Worm (Caenorhabditis elegans) whole organism, L2 larva: Measurements from ENCODE around the gene glb-28.

Experiments used
- ama-1 ChIP-seq: fragments of 150-350 bp; optimal IDR thresholded peaks from 2 replicates; lab custom pipeline; 2018; ENCODE audit warnings: inconsistent platforms
- blmp-1 ChIP-seq: sonication (generic microtip); optimal IDR thresholded peaks from 2 replicates; lab custom pipeline; 2017; ENCODE audit warnings: missing genetic modification characterization, mild to moderate bottlenecking, missing compliant biosample characterization, antibody characterized with exemption, moderate library complexity; ENCODE audit not compliant: insufficient read depth
- crh-2 ChIP-seq: sonication (generic microtip); optimal IDR thresholded peaks from 2 replicates; lab custom pipeline; 2017; ENCODE audit warnings: missing biosample characterization, missing genetic modification characterization
- egl-27 ChIP-seq: sonication (generic microtip); optimal IDR thresholded peaks from 3 replicates; lab custom pipeline; 2017; ENCODE audit warnings: missing biosample characterization, missing genetic modification reagents, missing genetic modification characterization
- elt-1 ChIP-seq: fragments of 150-350 bp; optimal IDR thresholded peaks from 2 replicates; lab custom pipeline; 2014; ENCODE audit warnings: missing biosample characterization, missing genetic modification characterization
- lin-11 ChIP-seq: fragments of 150-350 bp; sonication (generic microtip); optimal IDR thresholded peaks from 2 replicates; lab custom pipeline; 2014; ENCODE audit warnings: missing biosample characterization, missing genetic modification characterization, inconsistent platforms, mixed read lengths
- lsy-2 ChIP-seq, 2 experiments: fragments of 150-350 bp in 1 of 2; sonication (generic microtip) in 1 of 2; optimal IDR thresholded peaks; 2 replicates each; lab custom pipeline; 2014 to 2017; ENCODE audit warnings: missing biosample characterization in 2 of 2, missing genetic modification characterization in 2 of 2
- nhr-11 ChIP-seq: fragments of 150-350 bp; optimal IDR thresholded peaks from 2 replicates; lab custom pipeline; 2014; ENCODE audit warnings: missing biosample characterization, missing genetic modification characterization
- nhr-21 ChIP-seq: fragments of 150-350 bp; optimal IDR thresholded peaks from 2 replicates; lab custom pipeline; 2014; ENCODE audit warnings: missing biosample characterization, missing genetic modification characterization
- nhr-237 ChIP-seq: fragments of 150-350 bp; optimal IDR thresholded peaks from 2 replicates; lab custom pipeline; 2014; ENCODE audit warnings: missing biosample characterization, missing genetic modification characterization
- skn-1 ChIP-seq: sonication (generic microtip); optimal IDR thresholded peaks from 2 replicates; lab custom pipeline; 2017; ENCODE audit warnings: missing biosample characterization, missing genetic modification characterization
- snpc-4 ChIP-seq: fragments of 150-350 bp; optimal IDR thresholded peaks from 2 replicates; lab custom pipeline; 2014; ENCODE audit warnings: missing biosample characterization, missing genetic modification characterization
- unc-39 ChIP-seq: fragments of 150-350 bp; optimal IDR thresholded peaks from 2 replicates; lab custom pipeline; 2014; ENCODE audit warnings: missing biosample characterization, missing genetic modification characterization
- zag-1 ChIP-seq: fragments of 150-350 bp; optimal IDR thresholded peaks from 2 replicates; lab custom pipeline; 2014; ENCODE audit warnings: missing biosample characterization, missing genetic modification characterization

- TF ChIP-seq snpc-4 (tag; lab: Kevin White, UChicago), result no peak
- no peak for TF ChIP-seq ama-1 (lab: Kevin White, UChicago)
- no peak for TF ChIP-seq lsy-2 (tag; optimal IDR thresholded peaks at IDR 0.05; lab: Kevin White, UChicago)
- TF ChIP-seq zag-1 (tag; lab: Kevin White, UChicago), result no peak
- no peak for TF ChIP-seq lin-11
- TF ChIP-seq nhr-237 (tag; lab: Kevin White, UChicago), result no peak
- TF ChIP-seq elt-1 (tag; lab: Kevin White, UChicago), result no peak
- no peak for TF ChIP-seq skn-1 (tag; lab: Kevin White, UChicago)
- TF ChIP-seq crh-2 (tag; lab: Kevin White, UChicago), result peak; percentile 74
- no peak for TF ChIP-seq unc-39 (tag; lab: Kevin White, UChicago)
- peak; percentile 76 for TF ChIP-seq blmp-1
- TF ChIP-seq nhr-21 (tag; lab: Kevin White, UChicago), result peak; percentile 56
- no peak for TF ChIP-seq egl-27 (tag; lab: Kevin White, UChicago)
- no peak for TF ChIP-seq nhr-11 (tag; lab: Kevin White, UChicago)
Observed at ce11 chrX:15339807-15340596, 23.0 kb upstream of the glb-28 start, which contains the start of gene Y15E3A.5.
